Fruit fly (Drosophila melanogaster): Measurements from ENCODE around the gene CG32102.

- no peak for TF ChIP-seq Abd-B (GFP tag; optimal IDR thresholded peaks at IDR 0.05)
- peak; percentile 13 for TF ChIP-seq psq (GFP tag; optimal IDR thresholded peaks at IDR 0.05)
- peak; percentile 16 for TF ChIP-seq HLH106 (tag; optimal IDR thresholded peaks at IDR 0.05)
- no peak for TF ChIP-seq Vsx2 (GFP tag; optimal IDR thresholded peaks at IDR 0.05; ENCODE audit: partially characterized antibody)
- TF ChIP-seq GATAd (GFP tag; optimal IDR thresholded peaks at IDR 0.05) = no peak
- no peak for TF ChIP-seq jim (GFP tag; optimal IDR thresholded peaks at IDR 0.05)
- peak; percentile 47 for TF ChIP-seq h (GFP tag; optimal IDR thresholded peaks at IDR 0.05)
These were observed 13.3 kb upstream of the CG32102 start for dm6 chr3L:12482917-12483316.

All from whole organism, wandering third instar larva.